Worm (Caenorhabditis elegans): Measurements from ENCODE around the gene tph-1.
A peak's percentile ranks its signal among the peaks of the same experiment; 100 is the strongest.

The tph-1 gene

ce11 chrII:7529078-7529683 is 20.0 kb upstream of the tph-1 start, which contains the start of gene ZK1290.5 (continued):
- peak; percentile 44 for TF ChIP-seq athp-1 (tag; optimal IDR thresholded peaks at IDR 0.05)
- TF ChIP-seq hmg-1.2 (GFP tag; IDR thresholded peaks at IDR 0.05): peak; percentile 65
- TF ChIP-seq B0336.3 (GFP tag; IDR thresholded peaks at IDR 0.05): peak; percentile 86
- no peak for TF ChIP-seq ztf-28 (GFP tag; IDR thresholded peaks at IDR 0.05)
- TF ChIP-seq Y79H2A.3 (GFP tag; conservative IDR thresholded peaks at IDR 0.05): no peak
- TF ChIP-seq ceh-91 (GFP tag; IDR thresholded peaks at IDR 0.05): no peak
- no peak for TF ChIP-seq lsy-27 (tag; optimal IDR thresholded peaks at IDR 0.05; ENCODE audit: borderline replicate concordance, insufficient read depth)
- TF ChIP-seq mcd-1 (GFP tag; IDR thresholded peaks at IDR 0.05): no peak; the same call in 1 of the 2 replicates
- no peak for TF ChIP-seq nfya-2 (GFP tag; IDR thresholded peaks at IDR 0.05)
- TF ChIP-seq egl-18 (GFP tag; IDR thresholded peaks at IDR 0.05): no peak
- TF ChIP-seq F39B2.1 (GFP tag; IDR thresholded peaks at IDR 0.05): no peak
- TF ChIP-seq F22D6.2 (tag; optimal IDR thresholded peaks at IDR 0.05): peak; percentile 82
- no peak for TF ChIP-seq mel-28 (tag; optimal IDR thresholded peaks at IDR 0.05; ENCODE audit: borderline replicate concordance)
- TF ChIP-seq hlh-12 (tag; optimal IDR thresholded peaks at IDR 0.05): no peak
- no peak for TF ChIP-seq efl-1 (GFP tag; optimal IDR thresholded peaks at IDR 0.05)
- no peak for TF ChIP-seq ceh-58 (GFP tag; IDR thresholded peaks at IDR 0.05)
- TF ChIP-seq chd-7 (tag; optimal IDR thresholded peaks at IDR 0.05): peak; percentile 87
- no peak for TF ChIP-seq egrh-3 (GFP tag; IDR thresholded peaks at IDR 0.05)
- peak; percentile 72 for TF ChIP-seq madf-10 (tag; optimal IDR thresholded peaks at IDR 0.05)
- TF ChIP-seq aptf-3 (GFP tag; IDR thresholded peaks at IDR 0.05): no peak
- TF ChIP-seq Y56A3A.18 (GFP tag; IDR thresholded peaks at IDR 0.05): no peak
- TF ChIP-seq F57A8.1 (GFP tag; optimal IDR thresholded peaks at IDR 0.05): no peak
- no peak for TF ChIP-seq nhr-27 (tag; optimal IDR thresholded peaks at IDR 0.05)
- TF ChIP-seq nhr-80 (tag; optimal IDR thresholded peaks at IDR 0.05): peak; percentile 77
- TF ChIP-seq atf-7 (tag; optimal IDR thresholded peaks at IDR 0.05): peak; percentile 84
- no peak for TF ChIP-seq zfh-2 (GFP tag; conservative IDR thresholded peaks at IDR 0.05)
- peak; percentile 19 for TF ChIP-seq ztf-18 (tag; optimal IDR thresholded peaks at IDR 0.05)
- peak; percentile 83; the same call in 1 of the 2 replicates for TF ChIP-seq let-526 (GFP tag; IDR thresholded peaks at IDR 0.05)
- TF ChIP-seq pbrm-1 (GFP tag; IDR thresholded peaks at IDR 0.05): no peak
- TF ChIP-seq let-607 (tag; optimal IDR thresholded peaks at IDR 0.05): peak; percentile 25 to 87
- no peak for TF ChIP-seq attf-6 (GFP tag; IDR thresholded peaks at IDR 0.05)
- TF ChIP-seq F49E8.2 (tag; optimal IDR thresholded peaks at IDR 0.05; ENCODE audit: insufficient read depth): no peak
- TF ChIP-seq ZK185.1 (tag; optimal IDR thresholded peaks at IDR 0.05; ENCODE audit: poor library complexity, severe bottlenecking): peak; percentile 28
- 0 out of 2 replicates have a peak, but pooled peaks have one; percentile 43 for TF ChIP-seq Y53G8AR.9 (GFP tag; conservative IDR thresholded peaks at IDR 0.05)
- no peak for TF ChIP-seq madf-3 (GFP tag; IDR thresholded peaks at IDR 0.05)
- TF ChIP-seq lin-40 (tag; optimal IDR thresholded peaks at IDR 0.05): peak; percentile 94
- peak; percentile 55 for TF ChIP-seq tbp1 (GFP tag; optimal IDR thresholded peaks at IDR 0.05)
- TF ChIP-seq F37B4.10 (GFP tag; IDR thresholded peaks at IDR 0.05): no peak
- TF ChIP-seq lag-1 (GFP tag; IDR thresholded peaks at IDR 0.05): no peak
- TF ChIP-seq C06A6.2 (GFP tag; conservative IDR thresholded peaks at IDR 0.05): peak; percentile 86
- no peak for TF ChIP-seq zim-3 (tag; optimal IDR thresholded peaks at IDR 0.05)
- TF ChIP-seq ceh-100 (GFP tag; IDR thresholded peaks at IDR 0.05): no peak
- no peak for TF ChIP-seq ets-4 (GFP tag; optimal IDR thresholded peaks at IDR 0.05)
- TF ChIP-seq Y53F4B.3 (GFP tag; IDR thresholded peaks at IDR 0.05): no peak

All from whole organism, young adult.